Fruit fly (Drosophila melanogaster): ENCODE data around the gene Pgant6.

The Pgant6 gene

DNA sequence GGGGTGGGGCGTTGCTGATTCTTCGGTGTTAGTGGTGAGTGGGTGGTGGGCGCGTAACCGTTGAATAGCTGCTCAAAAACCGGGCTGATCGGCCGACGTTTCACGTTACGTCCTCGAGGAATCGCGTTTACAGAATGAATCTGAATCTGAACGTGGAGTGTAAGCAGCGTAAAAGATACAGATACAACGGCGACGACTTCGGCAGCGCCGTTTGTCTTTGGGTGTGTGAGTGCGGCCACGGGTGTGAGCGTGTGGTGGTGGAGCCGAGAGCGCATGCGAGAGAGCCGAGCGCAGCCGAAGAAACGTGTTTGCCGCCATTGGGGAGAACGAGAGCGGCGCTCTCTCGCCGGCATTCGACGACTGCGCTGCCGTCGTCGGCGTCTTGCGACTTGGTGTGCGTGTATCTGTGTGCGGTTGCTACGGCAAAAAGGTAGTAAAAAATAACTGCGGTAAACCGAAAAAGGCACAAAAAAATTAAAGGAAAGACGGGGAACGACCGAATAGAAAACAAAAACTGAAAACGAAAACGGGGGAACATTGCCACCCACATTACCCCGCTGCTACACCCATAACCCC lies 39.0 kb downstream of the Pgant6 start (continued):
- TF ChIP-seq mirr (GFP tag; optimal IDR thresholded peaks at IDR 0.05): peak; percentile 75
- peak; percentile 3 for TF ChIP-seq CG18011 (GFP tag; optimal IDR thresholded peaks at IDR 0.05)
- TF ChIP-seq CG10431 (GFP tag; optimal IDR thresholded peaks at IDR 0.05): no peak
- no peak for TF ChIP-seq fd64A (GFP tag; optimal IDR thresholded peaks at IDR 0.05)
- no peak for TF ChIP-seq CG18764 (GFP tag; optimal IDR thresholded peaks at IDR 0.05)
- no peak for TF ChIP-seq CG6272 (GFP tag; IDR thresholded peaks at IDR 0.05)
- TF ChIP-seq lola (GFP tag; optimal IDR thresholded peaks at IDR 0.05): no peak
- TF ChIP-seq sens-2 (GFP tag; IDR thresholded peaks at IDR 0.05): peak; percentile 67
- TF ChIP-seq CG3847 (GFP tag; IDR thresholded peaks at IDR 0.05): no peak
- TF ChIP-seq run (tag; optimal IDR thresholded peaks at IDR 0.05): peak; percentile 44
- TF ChIP-seq CG8478 (optimal IDR thresholded peaks at IDR 0.05): no peak
- TF ChIP-seq CG1603 (tag; optimal IDR thresholded peaks at IDR 0.05): peak; percentile 32
- TF ChIP-seq CG10209 (GFP tag; optimal IDR thresholded peaks at IDR 0.05): no peak
- no peak for TF ChIP-seq insv (GFP tag; optimal IDR thresholded peaks at IDR 0.05)
- TF ChIP-seq CG13123 (GFP tag; optimal IDR thresholded peaks at IDR 0.05): no peak
- no peak for TF ChIP-seq H15 (GFP tag; IDR thresholded peaks at IDR 0.05)
- TF ChIP-seq emc (GFP tag; optimal IDR thresholded peaks at IDR 0.05): no peak
- TF ChIP-seq CG10979 (tag; optimal IDR thresholded peaks at IDR 0.05): no peak
- no peak for TF ChIP-seq h (optimal IDR thresholded peaks at IDR 0.05)
- no peak for TF ChIP-seq CG15601 (tag; optimal IDR thresholded peaks at IDR 0.05)
- peak; percentile 84 for TF ChIP-seq Drgx (GFP tag; IDR thresholded peaks at IDR 0.05)
- no peak for TF ChIP-seq ac (GFP tag; optimal IDR thresholded peaks at IDR 0.05)
- TF ChIP-seq bigmax (GFP tag; optimal IDR thresholded peaks at IDR 0.05): peak; percentile 43
- no peak for TF ChIP-seq Mad (GFP tag; optimal IDR thresholded peaks at IDR 0.05)
- no peak for TF ChIP-seq vfl (GFP tag; optimal IDR thresholded peaks at IDR 0.05)
- peak; percentile 15 for TF ChIP-seq unpg (GFP tag; optimal IDR thresholded peaks at IDR 0.05)
- TF ChIP-seq HLH4C (GFP tag; IDR thresholded peaks at IDR 0.05; ENCODE audit: partially characterized antibody): peak; percentile 26; the same call in 1 of the 3 replicates
- TF ChIP-seq CG7839 (tag; optimal IDR thresholded peaks at IDR 0.05): no peak
- no peak for TF ChIP-seq pum (GFP tag; optimal IDR thresholded peaks at IDR 0.05)
- TF ChIP-seq Ravus (GFP tag; IDR thresholded peaks at IDR 0.05): no peak
- no peak for TF ChIP-seq sens (GFP tag)
- no peak; the same call in 1 of the 2 replicates for TF ChIP-seq ranshi (GFP tag; IDR thresholded peaks at IDR 0.05)
- peak; percentile 66 for TF ChIP-seq CG9437 (GFP tag; optimal IDR thresholded peaks at IDR 0.05)
- no peak for TF ChIP-seq CkIIα-i1 (GFP tag; IDR thresholded peaks at IDR 0.05)
- peak; percentile 38 for TF ChIP-seq Asciz (GFP tag; optimal IDR thresholded peaks at IDR 0.05)
- TF ChIP-seq mld (GFP tag; IDR thresholded peaks at IDR 0.05; ENCODE audit: partially characterized antibody): 0 out of 3 replicates have a peak, but pooled peaks have one; percentile 20
- no peak for TF ChIP-seq CG16863 (GFP tag; optimal IDR thresholded peaks at IDR 0.05)
- peak; percentile 56 for TF ChIP-seq ash1 (GFP tag; optimal IDR thresholded peaks at IDR 0.05)
- TF ChIP-seq CG13624 (GFP tag; optimal IDR thresholded peaks at IDR 0.05): no peak
- TF ChIP-seq CG15011 (GFP tag; optimal IDR thresholded peaks at IDR 0.05): no peak
- TF ChIP-seq CG8765 (GFP tag; IDR thresholded peaks at IDR 0.05): 0 out of 2 replicates have a peak, but pooled peaks have one; percentile 32
- no peak for TF ChIP-seq gsb (GFP tag; IDR thresholded peaks at IDR 0.05)
- TF ChIP-seq Hr3 (GFP tag; optimal IDR thresholded peaks at IDR 0.05): no peak
- TF ChIP-seq Doc3 (GFP tag; IDR thresholded peaks at IDR 0.05; ENCODE audit: partially characterized antibody): no peak
- TF ChIP-seq ind (GFP tag; optimal IDR thresholded peaks at IDR 0.05): no peak
- TF ChIP-seq Bgb (GFP tag; IDR thresholded peaks at IDR 0.05; ENCODE audit: partially characterized antibody): peak; percentile 49; the same call in 1 of the 2 replicates
- TF ChIP-seq TFAM (GFP tag; optimal IDR thresholded peaks at IDR 0.05): no peak
- no peak for TF ChIP-seq CG10147 (GFP tag; optimal IDR thresholded peaks at IDR 0.05)
- TF ChIP-seq Med (GFP tag): peak; percentile 89
- no peak for TF ChIP-seq klu (GFP tag; IDR thresholded peaks at IDR 0.05)
- TF ChIP-seq stc (GFP tag; IDR thresholded peaks at IDR 0.05): no peak

All from whole organism, embryonic.